Fruit fly (Drosophila melanogaster) whole organism, adult: ENCODE results near the gene CG15646.
A peak's percentile ranks its signal among the peaks of the same experiment; 100 is the strongest.

Experiments
- CG11617 ChIP-seq: fragments of 200-800 bp; sonication (Bioruptor generic); optimal IDR thresholded peaks from 2 replicates; lab custom pipeline; 2017; ENCODE audit warnings: mild to moderate bottlenecking, missing biosample characterization, missing genetic modification reagents, missing genetic modification characterization
- CG12768 ChIP-seq: fragments of 200-800 bp; sonication (Bioruptor generic); optimal IDR thresholded peaks from 2 replicates; lab custom pipeline; 2017; ENCODE audit warnings: missing biosample characterization, missing genetic modification characterization, mild to moderate bottlenecking, moderate library complexity, missing genetic modification reagents
- CG14711 ChIP-seq: fragments of 200-800 bp; sonication (Bioruptor generic); optimal IDR thresholded peaks from 2 replicates; lab custom pipeline; 2018; ENCODE audit warnings: missing biosample characterization, mild to moderate bottlenecking, missing genetic modification characterization, moderate library complexity
- CG1620 ChIP-seq: fragments of 200-800 bp; sonication (Bioruptor generic); optimal IDR thresholded peaks from 2 replicates; lab custom pipeline; 2016; ENCODE audit warnings: missing biosample characterization, missing genetic modification characterization
- CG33017 ChIP-seq: fragments of 200-800 bp; sonication (Bioruptor generic); optimal IDR thresholded peaks from 2 replicates; lab custom pipeline; 2018; ENCODE audit warnings: missing biosample characterization, mild to moderate bottlenecking, missing genetic modification characterization, moderate library complexity
- CG5204 ChIP-seq: fragments of 200-800 bp; sonication (Bioruptor generic); optimal IDR thresholded peaks from 2 replicates; lab custom pipeline; 2016; ENCODE audit warnings: missing biosample characterization, missing genetic modification characterization
- CG7045 ChIP-seq: fragments of 200-800 bp; sonication (Bioruptor generic); optimal IDR thresholded peaks from 2 replicates; lab custom pipeline; 2017; ENCODE audit warnings: missing biosample characterization, mild to moderate bottlenecking, missing genetic modification characterization
- CG7101 ChIP-seq: fragments of 200-800 bp; sonication (Bioruptor generic); optimal IDR thresholded peaks from 2 replicates; lab custom pipeline; 2018; ENCODE audit warnings: missing biosample characterization, mild to moderate bottlenecking, missing genetic modification characterization, moderate library complexity
- Clk ChIP-seq: fragments of 200-800 bp; sonication (Bioruptor generic); optimal IDR thresholded peaks from 2 replicates; lab custom pipeline; 2017; ENCODE audit warnings: missing biosample characterization, missing genetic modification characterization
- Crg-1 ChIP-seq: fragments of 200-800 bp; sonication (Bioruptor generic); optimal IDR thresholded peaks from 2 replicates; lab custom pipeline; 2016; ENCODE audit warnings: missing biosample characterization, missing genetic modification characterization
- Hr96 ChIP-seq: fragments of 200-800 bp; sonication (Bioruptor generic); optimal IDR thresholded peaks from 2 replicates; lab custom pipeline; 2016; ENCODE audit warnings: missing biosample characterization, missing genetic modification characterization
- Mnt ChIP-seq: fragments of 200-800 bp; sonication (Bioruptor generic); optimal IDR thresholded peaks from 2 replicates; lab custom pipeline; 2016; ENCODE audit warnings: missing biosample characterization, mild to moderate bottlenecking, missing genetic modification characterization
- bab1 ChIP-seq: fragments of 200-800 bp; sonication (Bioruptor generic); optimal IDR thresholded peaks from 3 replicates; lab custom pipeline; 2019; ENCODE audit warnings: missing biosample characterization, mild to moderate bottlenecking, missing genetic modification characterization, moderate library complexity
- cic ChIP-seq: fragments of 200-800 bp; sonication (Bioruptor generic); optimal IDR thresholded peaks from 2 replicates; lab custom pipeline; 2017; ENCODE audit warnings: missing biosample characterization, mild to moderate bottlenecking, missing genetic modification characterization, moderate library complexity
- cnc ChIP-seq, 2 experiments: fragments of >200 bp; optimal IDR thresholded peaks; 2 replicates each; lab custom pipeline; 2017
- kay ChIP-seq: fragments of 200-800 bp; sonication (Bioruptor generic); peaks from one replicate; lab custom pipeline; 2016; ENCODE audit warnings: missing biosample characterization, missing genetic modification characterization, borderline replicate concordance
- ovo ChIP-seq: fragments of 200-800 bp; sonication (Bioruptor generic); optimal IDR thresholded peaks from 2 replicates; lab custom pipeline; 2016; ENCODE audit warnings: missing biosample characterization, missing genetic modification characterization
- pad ChIP-seq: fragments of 200-800 bp; sonication (Bioruptor generic); optimal IDR thresholded peaks from 3 replicates; lab custom pipeline; 2017; ENCODE audit warnings: missing biosample characterization, missing genetic modification characterization, mild to moderate bottlenecking, moderate library complexity, missing genetic modification reagents
- tj ChIP-seq: fragments of 200-800 bp; sonication (Bioruptor generic); optimal IDR thresholded peaks from 3 replicates; lab custom pipeline; 2017; ENCODE audit warnings: missing biosample characterization, mild to moderate bottlenecking, missing genetic modification characterization, moderate library complexity
- toe ChIP-seq: fragments of 200-800 bp; sonication (Bioruptor generic); optimal IDR thresholded peaks from 2 replicates; lab custom pipeline; 2016; ENCODE audit warnings: missing biosample characterization, missing genetic modification characterization

Gene CG15646

dm6 chrX:15701047-15701446, 30.2 kb upstream of the CG15646 start, which contains the start of gene CG9240:
TSS of gene CG9240 (minus strand) at chrX:15701259.
- TF ChIP-seq cnc (optimal IDR thresholded peaks at IDR 0.05; lab: Kevin White, UChicago) (no peak), pad (GFP tag; lab: Kevin White, UChicago) (no peak), bab1 (GFP tag; lab: Kevin White, UChicago) (peak; percentile 64), CG14711 (tag; lab: Kevin White, UChicago) (peak; percentile 1), toe (GFP tag; lab: Kevin White, UChicago) (no peak), CG5204 (no peak), Mnt (GFP tag; lab: Kevin White, UChicago) (peak; percentile 13)

dm6 chrX:15697581-15698208, 26.9 kb upstream of the CG15646 start:
- TF ChIP-seq CG14711 (tag; lab: Kevin White, UChicago) (peak; percentile 95), CG33017 (tag; lab: Kevin White, UChicago) (peak; percentile 90), CG5204 (peak; percentile 61), CG11617 (GFP tag; lab: Kevin White, UChicago) (peak; percentile 91), ovo (peak; percentile 76), Hr96 (GFP tag; lab: Kevin White, UChicago) (no peak), cic (GFP tag; lab: Kevin White, UChicago) (peak; percentile 80), tj (GFP tag; lab: Kevin White, UChicago) (peak; percentile 73), kay (GFP tag; lab: Kevin White, UChicago) (no peak), CG1620 (peak; percentile 81), pad (GFP tag; lab: Kevin White, UChicago) (peak; percentile 83), Crg-1 (GFP tag; lab: Kevin White, UChicago) (peak; percentile 75), cnc (optimal IDR thresholded peaks at IDR 0.05; lab: Kevin White, UChicago) (no peak), CG12768 (GFP tag; lab: Kevin White, UChicago) (peak; percentile 73), toe (GFP tag; lab: Kevin White, UChicago) (no peak), bab1 (GFP tag; lab: Kevin White, UChicago) (peak; percentile 96), Clk (GFP tag; lab: Kevin White, UChicago) (peak; percentile 59), CG7101 (tag; lab: Kevin White, UChicago) (peak; percentile 96), Mnt (GFP tag; lab: Kevin White, UChicago) (peak; percentile 91), CG7045 (GFP tag; lab: Kevin White, UChicago) (peak; percentile 85)

dm6 chrX:15696854-15697540, 26.2 kb upstream of the CG15646 start, which contains the start of gene CG8128:
TSS of gene CG8128 (plus strand) at chrX:15697494.
- no peak for TF ChIP-seq cic (GFP tag; lab: Kevin White, UChicago)
- TF ChIP-seq Mnt (GFP tag; lab: Kevin White, UChicago) = no peak
- no peak for TF ChIP-seq CG12768 (GFP tag; lab: Kevin White, UChicago)
- TF ChIP-seq ovo = peak; percentile 16
- TF ChIP-seq Clk (GFP tag; lab: Kevin White, UChicago) = no peak
- TF ChIP-seq Hr96 (GFP tag; lab: Kevin White, UChicago) = no peak
- no peak for TF ChIP-seq CG11617 (GFP tag; lab: Kevin White, UChicago)
- peak; percentile 57 for TF ChIP-seq toe (GFP tag; lab: Kevin White, UChicago)
- TF ChIP-seq CG7101 (tag; lab: Kevin White, UChicago) = no peak
- no peak for TF ChIP-seq CG33017 (tag; lab: Kevin White, UChicago)
- TF ChIP-seq kay (GFP tag; lab: Kevin White, UChicago) = no peak
- no peak for TF ChIP-seq Crg-1 (GFP tag; lab: Kevin White, UChicago)
- TF ChIP-seq CG5204 = peak; percentile 33
- TF ChIP-seq tj (GFP tag; lab: Kevin White, UChicago) = peak; percentile 57
- TF ChIP-seq CG14711 (tag; lab: Kevin White, UChicago) = no peak
- peak; percentile 35 for TF ChIP-seq CG1620
- no peak for TF ChIP-seq bab1 (GFP tag; lab: Kevin White, UChicago)
- no peak for TF ChIP-seq CG7045 (GFP tag; lab: Kevin White, UChicago)
- TF ChIP-seq pad (GFP tag; lab: Kevin White, UChicago) = no peak
- TF ChIP-seq cnc (optimal IDR thresholded peaks at IDR 0.05; lab: Kevin White, UChicago) = no peak

- TF ChIP-seq ovo = no peak
- TF ChIP-seq cic (GFP tag; lab: Kevin White, UChicago) = no peak
- no peak for TF ChIP-seq CG12768 (GFP tag; lab: Kevin White, UChicago)
- no peak for TF ChIP-seq tj (GFP tag; lab: Kevin White, UChicago)
These were observed 17.9 kb upstream of the CG15646 start, which contains the start of gene CG15599 for dm6 chrX:15688757-15689156. TSS of gene CG15599 (minus strand) at chrX:15688857.

- no peak for TF ChIP-seq CG14711 (tag; lab: Kevin White, UChicago)
- no peak for TF ChIP-seq Clk (GFP tag; lab: Kevin White, UChicago)
- TF ChIP-seq Hr96 (GFP tag; lab: Kevin White, UChicago) = no peak
These were observed 13.6 kb upstream of the CG15646 start for dm6 chrX:15684419-15684818.

dm6 chrX:15675294-15675693, 4.5 kb upstream of the CG15646 start, which contains the start of gene CG12708:
TSS of gene CG12708 (plus strand) at chrX:15675476.
- TF ChIP-seq CG11617 (GFP tag; lab: Kevin White, UChicago) = no peak
